Fruit fly (Drosophila melanogaster) Kc167 (cell line): ENCODE measurements around the gene Sodq.

ENCODE experiments used
- Myc ChIP-seq: fragments of >200 bp; optimal IDR thresholded peaks from 2 replicates; lab custom pipeline; 2017; ENCODE audit warnings: missing external identifiers
- insv ChIP-seq: fragments of >200 bp; optimal IDR thresholded peaks from 3 replicates; lab custom pipeline; 2018; ENCODE audit warnings: missing external identifiers
- psq ChIP-seq: fragments of >200 bp; optimal IDR thresholded peaks from 2 replicates; lab custom pipeline; 2017; ENCODE audit warnings: missing external identifiers
- ttk ChIP-seq: sonication (Bioruptor generic); optimal IDR thresholded peaks from 2 replicates; lab custom pipeline; 2017; ENCODE audit warnings: missing external identifiers

DNA sequence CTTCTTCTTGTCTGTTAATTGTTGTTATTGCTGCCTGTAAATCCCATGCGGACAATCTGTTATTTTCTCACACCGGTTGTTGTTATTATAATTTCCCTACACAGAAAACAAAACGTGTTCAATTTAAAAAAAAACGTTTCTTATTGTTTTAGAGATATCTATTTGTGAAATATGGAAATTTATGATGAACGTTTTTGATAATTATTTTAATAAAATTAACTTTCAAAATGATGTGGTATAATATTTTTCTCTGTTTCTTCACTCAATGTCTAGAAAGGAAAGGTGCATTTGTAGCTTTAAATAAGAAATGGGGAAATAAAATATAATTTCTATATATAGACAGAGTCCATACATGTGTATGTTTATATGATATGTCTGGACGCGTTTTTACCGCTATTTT, 11.3 kb upstream of the Sodq start:
- TF ChIP-seq Myc (no peak), psq (lab: Kevin White, UChicago) (no peak), ttk (no peak), insv (no peak)
